Fruit fly (Drosophila melanogaster) whole organism, embryonic: ENCODE data around the gene CG8066.

Source experiments
- C15 ChIP-seq: fragments of 200-800 bp; sonication (Bioruptor generic); IDR thresholded peaks from 3 replicates; pipeline ENCODE4 v1.3.6; 2022; ENCODE audit warnings: missing biosample characterization, missing genetic modification characterization
- CG10147 ChIP-seq: fragments of 200-800 bp; sonication (Bioruptor generic); optimal IDR thresholded peaks from 2 replicates; lab custom pipeline; 2019; ENCODE audit warnings: missing biosample characterization, mild to moderate bottlenecking, missing genetic modification characterization, moderate library complexity
- CG10209 ChIP-seq: fragments of 200-800 bp; sonication (Bioruptor generic); optimal IDR thresholded peaks from 3 replicates; lab custom pipeline; 2017; ENCODE audit warnings: missing biosample characterization, mild to moderate bottlenecking, missing genetic modification characterization, missing genetic modification reagents
- CG10321 ChIP-seq: fragments of 200-800 bp; sonication (Bioruptor generic); IDR thresholded peaks from 2 replicates; pipeline ENCODE4 v1.3.6; 2022; ENCODE audit warnings: missing biosample characterization, missing genetic modification characterization
- CG11456 ChIP-seq: fragments of 200-800 bp; sonication (Bioruptor generic); IDR thresholded peaks from 3 replicates; pipeline ENCODE4 v1.3.6; 2022; ENCODE audit warnings: missing biosample characterization, missing genetic modification characterization
- CG11723 ChIP-seq: fragments of 200-800 bp; sonication (Bioruptor generic); optimal IDR thresholded peaks from 2 replicates; lab custom pipeline; 2017; ENCODE audit warnings: missing biosample characterization, mild to moderate bottlenecking, missing genetic modification characterization
- CG12236 ChIP-seq: fragments of 200-800 bp; sonication (Bioruptor generic); optimal IDR thresholded peaks from 2 replicates; lab custom pipeline; 2016; ENCODE audit warnings: missing biosample characterization, missing genetic modification characterization
- CG15073 ChIP-seq: fragments of 200-800 bp; sonication (Bioruptor generic); optimal IDR thresholded peaks from 2 replicates; lab custom pipeline; 2016; ENCODE audit warnings: missing biosample characterization, missing genetic modification characterization
- CG2202 ChIP-seq: fragments of 200-800 bp; sonication (Bioruptor generic); optimal IDR thresholded peaks from 2 replicates; lab custom pipeline; 2018; ENCODE audit warnings: missing biosample characterization, mild to moderate bottlenecking, missing genetic modification characterization
- CG30020 ChIP-seq: fragments of 200-800 bp; optimal IDR thresholded peaks from 2 replicates; lab custom pipeline; 2019; ENCODE audit warnings: missing biosample characterization, mild to moderate bottlenecking, missing genetic modification characterization, moderate library complexity
- CG34422 ChIP-seq: fragments of 200-800 bp; sonication (Bioruptor generic); IDR thresholded peaks from 3 replicates; pipeline ENCODE4 v1.3.6; 2022; ENCODE audit warnings: missing biosample characterization, missing genetic modification characterization
- CG4730 ChIP-seq: fragments of 200-800 bp; sonication (Bioruptor generic); IDR thresholded peaks from 2 replicates; pipeline ENCODE4 v1.3.6; 2022; ENCODE audit warnings: missing biosample characterization, missing genetic modification characterization
- CG6272 ChIP-seq: fragments of 200-800 bp; sonication (Bioruptor generic); IDR thresholded peaks from 2 replicates; pipeline ENCODE4 v1.3.6; 2022; ENCODE audit warnings: missing biosample characterization, missing genetic modification characterization
- CG6689 ChIP-seq: fragments of 200-800 bp; sonication (Bioruptor generic); IDR thresholded peaks from 2 replicates; pipeline ENCODE4 v1.3.6; 2022; ENCODE audit warnings: missing biosample characterization, missing genetic modification characterization
- CG7372 ChIP-seq: fragments of 200-800 bp; sonication (Bioruptor generic); IDR thresholded peaks from 2 replicates; pipeline ENCODE4 v1.3.6; 2022; ENCODE audit warnings: missing biosample characterization, missing genetic modification characterization
- CG7987 ChIP-seq: fragments of 200-800 bp; sonication (Bioruptor generic); optimal IDR thresholded peaks from 2 replicates; lab custom pipeline; 2018; ENCODE audit warnings: missing biosample characterization, mild to moderate bottlenecking, missing genetic modification characterization, moderate library complexity
- CG8765 ChIP-seq: fragments of 200-800 bp; sonication (Bioruptor generic); IDR thresholded peaks from 2 replicates; pipeline ENCODE4 v1.3.6; 2022; ENCODE audit warnings: missing biosample characterization, missing genetic modification characterization
- CG8944 ChIP-seq: fragments of 200-800 bp; sonication (Bioruptor generic); optimal IDR thresholded peaks from 3 replicates; lab custom pipeline; 2016; ENCODE audit warnings: missing biosample characterization, missing genetic modification characterization
- CG9932 ChIP-seq: fragments of 200-800 bp; sonication (Bioruptor generic); IDR thresholded peaks from 2 replicates; pipeline ENCODE4 v1.3.6; 2022; ENCODE audit warnings: missing biosample characterization, missing genetic modification characterization
- D19A ChIP-seq: fragments of 200-800 bp; optimal IDR thresholded peaks from 3 replicates; lab custom pipeline; 2019; ENCODE audit warnings: missing biosample characterization, mild to moderate bottlenecking, missing genetic modification characterization, moderate library complexity
- Dip3 ChIP-seq: fragments of 200-800 bp; sonication (Bioruptor generic); optimal IDR thresholded peaks from 3 replicates; lab custom pipeline; 2016; ENCODE audit warnings: missing biosample characterization, missing genetic modification characterization
- Dll ChIP-seq: fragments of 200-800 bp; sonication (Bioruptor generic); IDR thresholded peaks from 4 replicates; pipeline ENCODE4 v1.3.6; 2022; ENCODE audit warnings: missing biosample characterization, missing genetic modification characterization; ENCODE audit not compliant: partially characterized antibody
- Doc3 ChIP-seq: fragments of 200-800 bp; sonication (Bioruptor generic); IDR thresholded peaks from 3 replicates; pipeline ENCODE4 v1.3.6; 2022; ENCODE audit warnings: missing biosample characterization, missing genetic modification characterization; ENCODE audit not compliant: partially characterized antibody
- Fer2 ChIP-seq: fragments of 200-800 bp; sonication (Bioruptor generic); optimal IDR thresholded peaks from 2 replicates; lab custom pipeline; 2018; ENCODE audit warnings: missing biosample characterization, mild to moderate bottlenecking, missing genetic modification characterization, moderate library complexity
- Gug ChIP-seq: fragments of 200-800 bp; sonication (Bioruptor generic); IDR thresholded peaks from 4 replicates; pipeline ENCODE4 v1.3.6; 2022; ENCODE audit warnings: missing biosample characterization, missing genetic modification characterization
- Nf-YC ChIP-seq: fragments of 200-800 bp; optimal IDR thresholded peaks from 3 replicates; lab custom pipeline; 2019; ENCODE audit warnings: missing biosample characterization, mild to moderate bottlenecking, missing genetic modification characterization, moderate library complexity
- Side ChIP-seq: fragments of 200-800 bp; sonication (Bioruptor generic); optimal IDR thresholded peaks from 2 replicates; lab custom pipeline; 2016; ENCODE audit warnings: missing biosample characterization, missing genetic modification characterization
- TFAM ChIP-seq: fragments of 200-800 bp; sonication (Bioruptor generic); optimal IDR thresholded peaks from 2 replicates; lab custom pipeline; 2017; ENCODE audit warnings: missing biosample characterization, missing genetic modification characterization, inconsistent platforms
- ase ChIP-seq: fragments of 200-800 bp; sonication (Bioruptor generic); IDR thresholded peaks from 3 replicates; pipeline ENCODE4 v1.3.6; 2022; ENCODE audit warnings: missing biosample characterization, missing genetic modification characterization
- bab2 ChIP-seq: fragments of 200-800 bp; sonication (Bioruptor generic); optimal IDR thresholded peaks from 2 replicates; lab custom pipeline; 2016; ENCODE audit warnings: missing biosample characterization, missing genetic modification characterization
- bowl ChIP-seq: fragments of 200-800 bp; sonication (Bioruptor generic); IDR thresholded peaks from 2 replicates; pipeline ENCODE4 v1.3.6; 2022; ENCODE audit warnings: missing biosample characterization, missing genetic modification characterization
- ci ChIP-seq: fragments of 200-800 bp; sonication (Bioruptor generic); IDR thresholded peaks from 3 replicates; pipeline ENCODE4 v1.3.6; 2022; ENCODE audit warnings: missing biosample characterization, missing genetic modification characterization
- crc ChIP-seq: fragments of 200-800 bp; sonication (Bioruptor generic); optimal IDR thresholded peaks from 2 replicates; lab custom pipeline; 2016; ENCODE audit warnings: missing biosample characterization, missing genetic modification characterization
- dmrt11E ChIP-seq: fragments of 200-800 bp; sonication (Bioruptor generic); optimal IDR thresholded peaks from 3 replicates; lab custom pipeline; 2018; ENCODE audit warnings: missing biosample characterization, mild to moderate bottlenecking, missing genetic modification characterization, moderate library complexity
- gce ChIP-seq: fragments of 200-800 bp; sonication (Bioruptor generic); IDR thresholded peaks from 3 replicates; pipeline ENCODE4 v1.3.6; 2022; ENCODE audit warnings: missing biosample characterization, missing genetic modification characterization
- gcm ChIP-seq: fragments of 200-800 bp; sonication (Bioruptor generic); optimal IDR thresholded peaks from 2 replicates; lab custom pipeline; 2019; ENCODE audit warnings: missing biosample characterization, mild to moderate bottlenecking, missing genetic modification characterization, moderate library complexity
- grau ChIP-seq: fragments of 200-800 bp; optimal IDR thresholded peaks from 3 replicates; lab custom pipeline; 2019; ENCODE audit warnings: missing biosample characterization, mild to moderate bottlenecking, missing genetic modification characterization, moderate library complexity
- hbn ChIP-seq: fragments of 200-800 bp; sonication (Bioruptor generic); IDR thresholded peaks from 2 replicates; pipeline ENCODE4 v1.3.6; 2022; ENCODE audit warnings: missing biosample characterization, missing genetic modification characterization; ENCODE audit not compliant: partially characterized antibody
- jigr1 ChIP-seq: fragments of 200-800 bp; sonication (Bioruptor generic); IDR thresholded peaks from 3 replicates; pipeline ENCODE4 v1.3.6; 2022; ENCODE audit warnings: missing biosample characterization, missing genetic modification characterization
- ken ChIP-seq: fragments of 200-800 bp; sonication (Bioruptor generic); IDR thresholded peaks from 3 replicates; pipeline ENCODE4 v1.3.6; 2022; ENCODE audit warnings: missing biosample characterization, missing genetic modification characterization
- nerfin-2 ChIP-seq: fragments of 200-800 bp; sonication (Bioruptor generic); IDR thresholded peaks from 2 replicates; pipeline ENCODE4 v1.3.6; 2022; ENCODE audit warnings: missing biosample characterization, missing genetic modification characterization; ENCODE audit not compliant: partially characterized antibody
- oc ChIP-seq: fragments of 200-800 bp; sonication (Bioruptor generic); optimal IDR thresholded peaks from 2 replicates; lab custom pipeline; 2018; ENCODE audit warnings: missing biosample characterization, mild to moderate bottlenecking, missing genetic modification characterization, moderate library complexity
- pb ChIP-seq: fragments of 200-800 bp; sonication (Bioruptor generic); optimal IDR thresholded peaks from 3 replicates; lab custom pipeline; 2016; ENCODE audit warnings: missing biosample characterization, missing genetic modification characterization
- phol ChIP-seq: fragments of 200-800 bp; sonication (Bioruptor generic); optimal IDR thresholded peaks from 3 replicates; lab custom pipeline; 2018; ENCODE audit warnings: missing biosample characterization, mild to moderate bottlenecking, missing genetic modification characterization, moderate library complexity
- pros ChIP-seq: fragments of 200-800 bp; sonication (Bioruptor generic); optimal IDR thresholded peaks from 3 replicates; lab custom pipeline; 2019; ENCODE audit warnings: missing biosample characterization, mild to moderate bottlenecking, missing genetic modification characterization, moderate library complexity
- psq ChIP-seq: fragments of 200-800 bp; sonication (Bioruptor generic); optimal IDR thresholded peaks from 2 replicates; lab custom pipeline; 2017; ENCODE audit warnings: missing biosample characterization, missing genetic modification characterization
- ro ChIP-seq: fragments of 200-800 bp; sonication (Bioruptor generic); IDR thresholded peaks from 2 replicates; pipeline ENCODE4 v1.3.6; 2022; ENCODE audit warnings: missing biosample characterization, missing genetic modification characterization
- sr ChIP-seq: fragments of 200-800 bp; sonication (Bioruptor generic); IDR thresholded peaks from 3 replicates; pipeline ENCODE4 v1.3.6; 2022; ENCODE audit warnings: missing biosample characterization, missing genetic modification characterization
- stwl ChIP-seq: fragments of 200-800 bp; sonication (Bioruptor generic); optimal IDR thresholded peaks from 3 replicates; lab custom pipeline; 2018; ENCODE audit warnings: missing biosample characterization, mild to moderate bottlenecking, missing genetic modification characterization, moderate library complexity
- zfh2 ChIP-seq: fragments of 200-800 bp; sonication (Bioruptor generic); optimal IDR thresholded peaks from 2 replicates; lab custom pipeline; 2016; ENCODE audit warnings: missing biosample characterization, missing genetic modification characterization

CG8066 gene

dm6 chr3R:14574962-14575717 lies 6.5 kb upstream of the CG8066 start (continued):
- peak; percentile 71 for TF ChIP-seq dmrt11E (tag; lab: Kevin White, UChicago)
- no peak for TF ChIP-seq CG12236
- peak; percentile 35 for TF ChIP-seq CG8944 (GFP tag; lab: Kevin White, UChicago)
- TF ChIP-seq oc (tag; lab: Kevin White, UChicago): peak; percentile 37
- peak; percentile 65; the same call in 2 of the 3 replicates for TF ChIP-seq ken (GFP tag; lab: Robert Waterston, UW)
- peak; percentile 20 for TF ChIP-seq CG2202 (tag; lab: Kevin White, UChicago)
- no peak for TF ChIP-seq stwl
- TF ChIP-seq pb (GFP tag; lab: Kevin White, UChicago): no peak
- peak; percentile 85 for TF ChIP-seq phol
- TF ChIP-seq Fer2: peak; percentile 59
- no peak for TF ChIP-seq TFAM (GFP tag; lab: Kevin White, UChicago)
- TF ChIP-seq CG10321 (GFP tag; lab: Robert Waterston, UW): peak; percentile 92
- TF ChIP-seq Nf-YC (tag; lab: Kevin White, UChicago): peak; percentile 51
- no peak for TF ChIP-seq sr (GFP tag; lab: Robert Waterston, UW)
- TF ChIP-seq CG6689 (GFP tag; lab: Robert Waterston, UW): peak; percentile 72
- TF ChIP-seq gce: no peak
- peak; percentile 66; the same call in 2 of the 3 replicates for TF ChIP-seq CG11456 (GFP tag; lab: Robert Waterston, UW)
- TF ChIP-seq CG8765: no peak; the same call in 1 of the 2 replicates
- TF ChIP-seq Gug (GFP tag; lab: Robert Waterston, UW): peak; percentile 48; the same call in 2 of the 4 replicates
- peak; percentile 59 for TF ChIP-seq bab2 (GFP tag; lab: Kevin White, UChicago)
- TF ChIP-seq nerfin-2 (GFP tag; lab: Robert Waterston, UW): no peak
- TF ChIP-seq CG11723 (GFP tag; lab: Kevin White, UChicago): peak; percentile 46
- peak; percentile 45 for TF ChIP-seq Side (GFP tag; lab: Kevin White, UChicago)
- no peak for TF ChIP-seq ro (GFP tag; lab: Robert Waterston, UW)
- 0 out of 3 replicates have a peak, but pooled peaks have one; percentile 28 for TF ChIP-seq Doc3 (GFP tag; lab: Robert Waterston, UW)
- TF ChIP-seq ase (GFP tag; lab: Robert Waterston, UW): no peak
- TF ChIP-seq CG9932 (GFP tag; lab: Robert Waterston, UW): peak; percentile 80
- peak; percentile 61 for TF ChIP-seq zfh2 (GFP tag; lab: Kevin White, UChicago)
- no peak for TF ChIP-seq Dll (GFP tag; lab: Robert Waterston, UW)
- no peak for TF ChIP-seq bowl (GFP tag; lab: Robert Waterston, UW)
- TF ChIP-seq jigr1 (GFP tag; lab: Robert Waterston, UW): no peak
- TF ChIP-seq CG7987 (GFP tag; lab: Kevin White, UChicago): no peak
- peak; percentile 72 for TF ChIP-seq D19A (tag; lab: Kevin White, UChicago)
- TF ChIP-seq ci (GFP tag; lab: Robert Waterston, UW): peak; percentile 41; the same call in 2 of the 3 replicates
- TF ChIP-seq psq: peak; percentile 92
- TF ChIP-seq Dip3 (GFP tag; lab: Kevin White, UChicago): peak; percentile 53
- TF ChIP-seq crc (GFP tag; lab: Kevin White, UChicago): peak; percentile 7
- TF ChIP-seq pros (GFP tag; lab: Kevin White, UChicago): no peak
- TF ChIP-seq CG7372 (GFP tag; lab: Robert Waterston, UW): 0 out of 2 replicates have a peak, but pooled peaks have one; percentile 17
- peak; percentile 63 for TF ChIP-seq CG4730 (GFP tag; lab: Robert Waterston, UW)
- TF ChIP-seq grau: peak; percentile 81
- TF ChIP-seq gcm (GFP tag; lab: Kevin White, UChicago): peak; percentile 46
- TF ChIP-seq C15 (GFP tag; lab: Robert Waterston, UW): no peak
- no peak for TF ChIP-seq CG15073
- TF ChIP-seq CG34422: no peak
- TF ChIP-seq CG10209 (GFP tag; lab: Kevin White, UChicago): peak; percentile 77
- peak; percentile 37 for TF ChIP-seq CG30020
- no peak; the same call in 1 of the 2 replicates for TF ChIP-seq hbn (GFP tag; lab: Robert Waterston, UW)
- TF ChIP-seq CG10147: peak; percentile 81
- peak; percentile 62; the same call in 1 of the 2 replicates for TF ChIP-seq CG6272 (GFP tag; lab: Robert Waterston, UW)
